Worm (Caenorhabditis elegans) whole organism, L1 larva: Measurements from ENCODE around the gene F19B10.3.

Experiments
- C04F5.9 ChIP-seq: sonication (generic microtip); optimal IDR thresholded peaks from 2 replicates; lab custom pipeline; 2016; ENCODE audit warnings: missing genetic modification characterization, missing compliant biosample characterization
- C34B4.2 ChIP-seq: sonication (generic microtip); optimal IDR thresholded peaks from 2 replicates; lab custom pipeline; 2017; ENCODE audit warnings: mild to moderate bottlenecking, missing genetic modification characterization, missing compliant biosample characterization
- F16B12.6 ChIP-seq: fragments of 150-350 bp; optimal IDR thresholded peaks from 2 replicates; lab custom pipeline; 2014; ENCODE audit warnings: missing biosample characterization, missing genetic modification characterization
- Y116A8C.19 ChIP-seq: sonication (generic microtip); optimal IDR thresholded peaks from 2 replicates; lab custom pipeline; 2016; ENCODE audit warnings: missing compliant biosample characterization, missing genetic modification characterization, borderline replicate concordance
- aha-1 ChIP-seq: fragments of 150-350 bp; optimal IDR thresholded peaks from 2 replicates; lab custom pipeline; 2014; ENCODE audit warnings: missing biosample characterization, missing genetic modification characterization
- ama-1 ChIP-seq: fragments of 150-350 bp; optimal IDR thresholded peaks from 2 replicates; lab custom pipeline; 2014
- blmp-1 ChIP-seq: fragments of 150-350 bp; optimal IDR thresholded peaks from 2 replicates; lab custom pipeline; 2014; ENCODE audit warnings: missing biosample characterization, missing genetic modification characterization
- ceh-63 ChIP-seq: fragments of 200-800 bp; sonication (Bioruptor generic); optimal IDR thresholded peaks from 2 replicates; lab custom pipeline; 2018; ENCODE audit warnings: mild to moderate bottlenecking, missing genetic modification characterization, missing compliant biosample characterization
- ceh-8 ChIP-seq: fragments of 200-800 bp; sonication (Bioruptor generic); optimal IDR thresholded peaks from 2 replicates; lab custom pipeline; 2018; ENCODE audit warnings: mild to moderate bottlenecking, missing genetic modification characterization, moderate library complexity, missing compliant biosample characterization
- ceh-82 ChIP-seq, 3 experiments: fragments of 150-350 bp in 1 of 3; sonication (generic microtip) in 2 of 3; optimal IDR thresholded peaks; 2 replicates each; lab custom pipeline; 2014 to 2017; ENCODE audit warnings: missing biosample characterization in 3 of 3, missing genetic modification characterization in 3 of 3
- ceh-88 ChIP-seq: fragments of 200-800 bp; sonication (Bioruptor generic); IDR thresholded peaks from 2 replicates; pipeline ENCODE4 v1.3.6; 2022; ENCODE audit warnings: missing genetic modification characterization, missing compliant biosample characterization
- dpl-1 ChIP-seq, 3 experiments: fragments of 150-350 bp in 2 of 3; sonication (generic microtip) in 1 of 3; optimal IDR thresholded peaks; 2 replicates each; lab custom pipeline; 2014 to 2017; ENCODE audit warnings: missing biosample characterization in 3 of 3, missing genetic modification characterization in 3 of 3, missing genetic modification reagents in 3 of 3
- dsc-1 ChIP-seq: sonication (generic microtip); optimal IDR thresholded peaks from 2 replicates; lab custom pipeline; 2016; ENCODE audit warnings: mild to moderate bottlenecking, missing genetic modification characterization, missing compliant biosample characterization
- efl-1 ChIP-seq, 4 experiments: fragments of 150-350 bp; optimal IDR thresholded peaks in 3 of 4; peaks in 1 of 4; 1 replicate in 1 of 4; 2 replicates in 3 of 4; lab custom pipeline; 2014; ENCODE audit warnings: missing biosample characterization in 2 of 4, missing genetic modification characterization in 2 of 4, missing genetic modification reagents in 2 of 4
- egl-27 ChIP-seq, 2 experiments: fragments of 150-350 bp in 1 of 2; sonication (generic microtip); optimal IDR thresholded peaks; 3 replicates each; lab custom pipeline; 2017 to 2018; ENCODE audit warnings: missing biosample characterization in 2 of 2, missing genetic modification characterization in 2 of 2, missing genetic modification reagents in 2 of 2
- elt-2 ChIP-seq: sonication (generic microtip); optimal IDR thresholded peaks from 2 replicates; lab custom pipeline; 2016; ENCODE audit warnings: missing genetic modification characterization, mild to moderate bottlenecking, inconsistent platforms, missing compliant biosample characterization, missing genetic modification reagents
- elt-3 ChIP-seq, 6 experiments: fragments of 150-350 bp in 1 of 6; sonication (generic microtip); optimal IDR thresholded peaks; 2 replicates each; lab custom pipeline; 2017 to 2018; ENCODE audit warnings: missing biosample characterization in 6 of 6, missing genetic modification characterization in 6 of 6, inconsistent platforms in 1 of 6
- fkh-10 ChIP-seq: sonication (generic microtip); optimal IDR thresholded peaks from 2 replicates; lab custom pipeline; 2017; ENCODE audit warnings: missing biosample characterization, missing genetic modification reagents, missing genetic modification characterization
- fkh-4 ChIP-seq: sonication (generic microtip); optimal IDR thresholded peaks from 2 replicates; lab custom pipeline; 2016; ENCODE audit warnings: missing compliant biosample characterization, missing genetic modification characterization, borderline replicate concordance
- fkh-8 ChIP-seq: sonication (generic microtip); optimal IDR thresholded peaks from 2 replicates; lab custom pipeline; 2016; ENCODE audit warnings: mild to moderate bottlenecking, missing genetic modification characterization, missing compliant biosample characterization
- grh-1 ChIP-seq: fragments of 200-800 bp; sonication (Bioruptor generic); IDR thresholded peaks from 2 replicates; pipeline ENCODE4 v1.3.6; 2022; ENCODE audit warnings: missing genetic modification reagents, missing genetic modification characterization, missing compliant biosample characterization
- hlh-17 ChIP-seq: fragments of 200-800 bp; sonication (Bioruptor generic); optimal IDR thresholded peaks from 2 replicates; lab custom pipeline; 2018; ENCODE audit warnings: missing genetic modification characterization, mild to moderate bottlenecking, missing compliant biosample characterization, moderate library complexity, borderline replicate concordance
- hlh-4 ChIP-seq: sonication (generic microtip); optimal IDR thresholded peaks from 2 replicates; lab custom pipeline; 2016; ENCODE audit warnings: mild to moderate bottlenecking, missing genetic modification characterization, missing compliant biosample characterization
- lin-14 ChIP-seq: fragments of 200-800 bp; sonication (Bioruptor generic); optimal IDR thresholded peaks from 2 replicates; lab custom pipeline; 2018; ENCODE audit warnings: mild to moderate bottlenecking, missing genetic modification characterization, moderate library complexity, missing compliant biosample characterization
- lin-15B ChIP-seq: fragments of 150-350 bp; sonication (generic microtip); optimal IDR thresholded peaks from 3 replicates; lab custom pipeline; 2014; ENCODE audit warnings: missing biosample characterization, missing genetic modification characterization
- lin-35 ChIP-seq, 2 experiments: fragments of 150-350 bp; optimal IDR thresholded peaks; 2 replicates each; lab custom pipeline; 2014; ENCODE audit warnings: missing biosample characterization in 2 of 2, missing genetic modification characterization in 2 of 2, missing genetic modification reagents in 2 of 2
- lin-39 ChIP-seq: fragments of 150-350 bp; optimal IDR thresholded peaks from 2 replicates; lab custom pipeline; 2014; ENCODE audit warnings: missing biosample characterization, missing genetic modification reagents, missing genetic modification characterization
- lir-3 ChIP-seq: sonication (generic microtip); optimal IDR thresholded peaks from 2 replicates; lab custom pipeline; 2016; ENCODE audit warnings: mild to moderate bottlenecking, missing genetic modification characterization, moderate library complexity, missing compliant biosample characterization; ENCODE audit not compliant: poor library complexity
- mab-9 ChIP-seq: fragments of 200-800 bp; sonication (Bioruptor generic); IDR thresholded peaks from 2 replicates; pipeline ENCODE4 v1.3.6; 2022; ENCODE audit warnings: missing genetic modification reagents, missing genetic modification characterization, missing compliant biosample characterization
- mdl-1 ChIP-seq, 2 experiments: fragments of 150-350 bp; optimal IDR thresholded peaks; 2 replicates each; lab custom pipeline; 2014 to 2017; ENCODE audit warnings: missing biosample characterization in 2 of 2, missing genetic modification characterization in 2 of 2, inconsistent platforms in 1 of 2
- mef-2 ChIP-seq: fragments of 150-350 bp; optimal IDR thresholded peaks from 2 replicates; lab custom pipeline; 2014; ENCODE audit warnings: missing biosample characterization, missing genetic modification characterization
- mep-1 ChIP-seq: fragments of 150-350 bp; optimal IDR thresholded peaks from 2 replicates; lab custom pipeline; 2014; ENCODE audit warnings: missing biosample characterization, missing genetic modification characterization
- nhr-11 ChIP-seq: fragments of 150-350 bp; optimal IDR thresholded peaks from 2 replicates; lab custom pipeline; 2014; ENCODE audit warnings: missing biosample characterization, missing genetic modification characterization
- nhr-76 ChIP-seq: sonication (generic microtip); optimal IDR thresholded peaks from 2 replicates; lab custom pipeline; 2017; ENCODE audit warnings: missing biosample characterization, missing genetic modification characterization
- nhr-85 ChIP-seq: sonication (generic microtip); peaks from one replicate; lab custom pipeline; 2016; ENCODE audit warnings: missing genetic modification characterization, inconsistent platforms, missing compliant biosample characterization
- nhr-90 ChIP-seq: sonication (generic microtip); optimal IDR thresholded peaks from 2 replicates; lab custom pipeline; 2016; ENCODE audit warnings: mild to moderate bottlenecking, missing genetic modification characterization, missing compliant biosample characterization; ENCODE audit not compliant: poor library complexity
- pax-3 ChIP-seq: fragments of 200-800 bp; sonication (Bioruptor generic); optimal IDR thresholded peaks from 2 replicates; lab custom pipeline; 2018; ENCODE audit warnings: mild to moderate bottlenecking, missing genetic modification characterization, moderate library complexity, missing compliant biosample characterization
- pqm-1 ChIP-seq: sonication (generic microtip); optimal IDR thresholded peaks from 3 replicates; lab custom pipeline; 2017; ENCODE audit warnings: missing biosample characterization, missing genetic modification characterization
- rnt-1 ChIP-seq: sonication (generic microtip); optimal IDR thresholded peaks from 2 replicates; lab custom pipeline; 2016; ENCODE audit warnings: mild to moderate bottlenecking, missing genetic modification characterization, moderate library complexity, missing compliant biosample characterization
- skn-1 ChIP-seq: fragments of 150-350 bp; optimal IDR thresholded peaks from 2 replicates; lab custom pipeline; 2014; ENCODE audit warnings: missing biosample characterization, missing genetic modification characterization
- sox-4 ChIP-seq: sonication (generic microtip); optimal IDR thresholded peaks from 2 replicates; lab custom pipeline; 2016; ENCODE audit warnings: missing genetic modification characterization, missing compliant biosample characterization
- sup-37 ChIP-seq: fragments of 200-800 bp; sonication (Bioruptor generic); optimal IDR thresholded peaks from 2 replicates; lab custom pipeline; 2018; ENCODE audit warnings: mild to moderate bottlenecking, missing genetic modification characterization, missing compliant biosample characterization
- swsn-7 ChIP-seq: sonication (generic microtip); optimal IDR thresholded peaks from 2 replicates; lab custom pipeline; 2016; ENCODE audit warnings: missing genetic modification characterization, missing compliant biosample characterization
- tbx-2 ChIP-seq: sonication (generic microtip); optimal IDR thresholded peaks from 2 replicates; lab custom pipeline; 2016; ENCODE audit warnings: missing genetic modification characterization, missing compliant biosample characterization
- unc-30 ChIP-seq: sonication (generic microtip); optimal IDR thresholded peaks from 2 replicates; lab custom pipeline; 2017; ENCODE audit warnings: missing biosample characterization, missing genetic modification characterization
- unc-86 ChIP-seq: sonication (generic microtip); optimal IDR thresholded peaks from 2 replicates; lab custom pipeline; 2016; ENCODE audit warnings: missing genetic modification characterization, missing compliant biosample characterization
- unc-98 ChIP-seq: fragments of 200-800 bp; sonication (Bioruptor generic); IDR thresholded peaks from 2 replicates; pipeline ENCODE4 v1.3.6; 2022; ENCODE audit warnings: missing genetic modification characterization, missing compliant biosample characterization
- zip-4 ChIP-seq: fragments of 200-800 bp; sonication (Bioruptor generic); optimal IDR thresholded peaks from 2 replicates; lab custom pipeline; 2018; ENCODE audit warnings: mild to moderate bottlenecking, missing genetic modification characterization, moderate library complexity, missing compliant biosample characterization
- ztf-11 ChIP-seq, 2 experiments: sonication (generic microtip); optimal IDR thresholded peaks; 2 replicates each; lab custom pipeline; 2016 to 2017; ENCODE audit warnings: missing genetic modification characterization in 2 of 2, missing biosample characterization in 1 of 2, missing compliant biosample characterization in 1 of 2
- ztf-4 ChIP-seq: fragments of 150-350 bp; optimal IDR thresholded peaks from 2 replicates; lab custom pipeline; 2014; ENCODE audit warnings: missing biosample characterization, missing genetic modification characterization

Gene F19B10.3

ce11 chrII:3659776-3660175, 4.8 kb upstream of the F19B10.3 start, which contains the start of gene F19B10.4:
Gene F19B10.4, plus strand, starts transcription at chrII:3660076.
- no peak for TF ChIP-seq ceh-82 (tag; optimal IDR thresholded peaks at IDR 0.05; lab: Kevin White, UChicago)
- TF ChIP-seq ztf-4 (tag; lab: Kevin White, UChicago) = no peak
- no peak for TF ChIP-seq C04F5.9 (tag; lab: Kevin White, UChicago)
- TF ChIP-seq fkh-10 (GFP tag; lab: Kevin White, UChicago) = no peak
- no peak for TF ChIP-seq nhr-85 (tag; lab: Kevin White, UChicago)
- TF ChIP-seq fkh-4 (tag; lab: Kevin White, UChicago) = no peak
- TF ChIP-seq swsn-7 (tag; lab: Kevin White, UChicago) = no peak
- TF ChIP-seq zip-4 (GFP tag; lab: Kevin White, UChicago) = no peak
- TF ChIP-seq, all 84 proteins: peak for 0

ce11 chrII:3661932-3662331, 2.6 kb upstream of the F19B10.3 start, which contains the start of gene F19B10.13:
Gene F19B10.13, plus strand, starts transcription at chrII:3662274.
- TF ChIP-seq unc-86 (tag; lab: Kevin White, UChicago) (no peak), mab-9 (no peak), elt-3 (tag; optimal IDR thresholded peaks at IDR 0.05; lab: Kevin White, UChicago) (peak in 1 of 6 experiments; percentile 9), mdl-1 (tag; optimal IDR thresholded peaks at IDR 0.05; lab: Kevin White, UChicago) (no peak), fkh-8 (no peak), dsc-1 (tag; lab: Kevin White, UChicago) (no peak), nhr-76 (tag; lab: Kevin White, UChicago) (no peak), blmp-1 (tag; lab: Kevin White, UChicago) (no peak), pqm-1 (tag; lab: Kevin White, UChicago) (no peak), tbx-2 (tag; lab: Kevin White, UChicago) (no peak), pax-3 (tag; lab: Kevin White, UChicago) (no peak), rnt-1 (peak; percentile 27), lin-14 (peak; percentile 49), ceh-8 (no peak), ceh-88 (GFP tag; lab: Robert Waterston, UW) (no peak), ama-1 (lab: Kevin White, UChicago) (no peak), unc-98 (GFP tag; lab: Robert Waterston, UW) (no peak), sup-37 (no peak), aha-1 (tag; lab: Kevin White, UChicago) (no peak), elt-2 (tag; lab: Kevin White, UChicago) (peak; percentile 41), egl-27 (tag; optimal IDR thresholded peaks at IDR 0.05; lab: Kevin White, UChicago) (no peak), grh-1 (GFP tag; lab: Robert Waterston, UW) (no peak), lir-3 (tag; lab: Kevin White, UChicago) (no peak), efl-1 (optimal IDR thresholded peaks at IDR 0.05; lab: Kevin White, UChicago) (peak; percentile 20 to 29), efl-1 (GFP tag; optimal IDR thresholded peaks at IDR 0.05 in 1 of 2; lab: Kevin White, UChicago) (no peak), nhr-11 (no peak), dpl-1 (GFP tag; optimal IDR thresholded peaks at IDR 0.05; lab: Kevin White, UChicago) (no peak), hlh-4 (tag; lab: Kevin White, UChicago) (no peak), ceh-63 (GFP tag; lab: Kevin White, UChicago) (no peak), lin-15B (tag; lab: Kevin White, UChicago) (no peak), sox-4 (tag; lab: Kevin White, UChicago) (no peak), hlh-17 (GFP tag; lab: Kevin White, UChicago) (no peak), C34B4.2 (tag; lab: Kevin White, UChicago) (no peak), unc-30 (tag; lab: Kevin White, UChicago) (no peak), nhr-90 (tag; lab: Kevin White, UChicago) (no peak), lin-35 (GFP tag; optimal IDR thresholded peaks at IDR 0.05; lab: Kevin White, UChicago) (peak in 1 of 2 experiments; percentile 45), ztf-4 (tag; lab: Kevin White, UChicago) (no peak), zip-4 (GFP tag; lab: Kevin White, UChicago) (no peak), Y116A8C.19 (tag; lab: Kevin White, UChicago) (no peak), mep-1 (tag; lab: Kevin White, UChicago) (no peak), skn-1 (no peak), mef-2 (tag; lab: Kevin White, UChicago) (no peak), ztf-11 (tag; optimal IDR thresholded peaks at IDR 0.05; lab: Kevin White, UChicago) (no peak), F16B12.6 (tag; lab: Kevin White, UChicago) (no peak), lin-39 (no peak)
